Fruit fly (Drosophila melanogaster): ENCODE measurements around the gene Coq3.

Gene Coq3

dm6 chr2L:21163311-21163842 is 5.0 kb upstream of the Coq3 start, which contains the start of gene Noc2 (continued):
- peak; percentile 41; the same call in 1 of the 2 replicates for TF ChIP-seq E2f2 (GFP tag; IDR thresholded peaks at IDR 0.05)
- TF ChIP-seq CG32767 (GFP tag; IDR thresholded peaks at IDR 0.05) = peak; percentile 9; the same call in 1 of the 2 replicates
- no peak for TF ChIP-seq NK7.1 (GFP tag; optimal IDR thresholded peaks at IDR 0.05)
- peak; percentile 54 for TF ChIP-seq CG14710 (tag; optimal IDR thresholded peaks at IDR 0.05)
- TF ChIP-seq mirr (GFP tag; optimal IDR thresholded peaks at IDR 0.05) = no peak
- TF ChIP-seq org-1 (GFP tag; optimal IDR thresholded peaks at IDR 0.05) = no peak
- TF ChIP-seq CG15696 (tag; optimal IDR thresholded peaks at IDR 0.05) = peak; percentile 27
- no peak for TF ChIP-seq CG3838 (GFP tag; optimal IDR thresholded peaks at IDR 0.05)
- peak; percentile 63 for TF ChIP-seq lmd (GFP tag; IDR thresholded peaks at IDR 0.05)
- no peak for TF ChIP-seq Scr (GFP tag; IDR thresholded peaks at IDR 0.05; ENCODE audit: partially characterized antibody)
- peak; percentile 36 for TF ChIP-seq chn (GFP tag; optimal IDR thresholded peaks at IDR 0.05)
- no peak for TF ChIP-seq sima (GFP tag; optimal IDR thresholded peaks at IDR 0.05)
- no peak for TF ChIP-seq CG10321 (GFP tag; IDR thresholded peaks at IDR 0.05)
- no peak for TF ChIP-seq CG13287 (GFP tag; IDR thresholded peaks at IDR 0.05; ENCODE audit: partially characterized antibody)
- TF ChIP-seq Oaz (GFP tag; IDR thresholded peaks at IDR 0.05) = no peak
- TF ChIP-seq ham (GFP tag; IDR thresholded peaks at IDR 0.05) = no peak
- TF ChIP-seq PHDP (tag; optimal IDR thresholded peaks at IDR 0.05) = no peak
- TF ChIP-seq Meics (GFP tag; optimal IDR thresholded peaks at IDR 0.05) = peak; percentile 64
- no peak for TF ChIP-seq mld (GFP tag; IDR thresholded peaks at IDR 0.05; ENCODE audit: partially characterized antibody)
- TF ChIP-seq CG12391 (tag; optimal IDR thresholded peaks at IDR 0.05) = peak; percentile 60
- no peak for TF ChIP-seq pan (optimal IDR thresholded peaks at IDR 0.05)
- TF ChIP-seq pan (GFP tag; optimal IDR thresholded peaks at IDR 0.05 in 1 of 2, IDR thresholded peaks at IDR 0.05 in 1 of 2) = peak in 1 of 2 experiments; percentile 53
- no peak for TF ChIP-seq ATbp (GFP tag; optimal IDR thresholded peaks at IDR 0.05)
- 0 out of 2 replicates have a peak, but pooled peaks have one; percentile 24 for TF ChIP-seq CG17328 (GFP tag; IDR thresholded peaks at IDR 0.05)
- peak; percentile 56 for TF ChIP-seq grau (tag; optimal IDR thresholded peaks at IDR 0.05)
- TF ChIP-seq HmgZ (tag; optimal IDR thresholded peaks at IDR 0.05) = peak; percentile 46
- no peak for TF ChIP-seq CG12299 (tag; optimal IDR thresholded peaks at IDR 0.05)
- TF ChIP-seq nerfin-2 (GFP tag; IDR thresholded peaks at IDR 0.05; ENCODE audit: partially characterized antibody) = no peak
- TF ChIP-seq Lpt (GFP tag; optimal IDR thresholded peaks at IDR 0.05) = no peak
- no peak for TF ChIP-seq jing (GFP tag; optimal IDR thresholded peaks at IDR 0.05)
- peak; percentile 18 for TF ChIP-seq maf-S (GFP tag; optimal IDR thresholded peaks at IDR 0.05)
- TF ChIP-seq mam (GFP tag; optimal IDR thresholded peaks at IDR 0.05) = peak; percentile 57
- no peak for TF ChIP-seq GATAe (GFP tag; conservative IDR thresholded peaks at IDR 0.05)
- TF ChIP-seq abd-A (tag; optimal IDR thresholded peaks at IDR 0.05) = no peak
- TF ChIP-seq ab (GFP tag; optimal IDR thresholded peaks at IDR 0.05) = no peak
- TF ChIP-seq Side (GFP tag; optimal IDR thresholded peaks at IDR 0.05) = no peak
- TF ChIP-seq hth (optimal IDR thresholded peaks at IDR 0.05) = no peak
- no peak for TF ChIP-seq da (GFP tag; optimal IDR thresholded peaks at IDR 0.05)
- TF ChIP-seq slou (GFP tag; optimal IDR thresholded peaks at IDR 0.05) = peak; percentile 31
- peak; percentile 64 for TF ChIP-seq CG31441 (GFP tag; IDR thresholded peaks at IDR 0.05)
- TF ChIP-seq Ada2b (GFP tag; IDR thresholded peaks at IDR 0.05) = peak; percentile 51; the same call in 1 of the 2 replicates
- TF ChIP-seq knrl (GFP tag; IDR thresholded peaks at IDR 0.05; ENCODE audit: partially characterized antibody) = no peak
- TF ChIP-seq Ravus (GFP tag; IDR thresholded peaks at IDR 0.05) = no peak
- TF ChIP-seq Doc2 (GFP tag; IDR thresholded peaks at IDR 0.05) = no peak
- TF ChIP-seq CG2116 (GFP tag; optimal IDR thresholded peaks at IDR 0.05) = peak; percentile 41
- no peak for TF ChIP-seq CG11560 (tag; IDR thresholded peaks at IDR 0.05)
- no peak for TF ChIP-seq insv (GFP tag; optimal IDR thresholded peaks at IDR 0.05)
- peak; percentile 50 for TF ChIP-seq Aef1 (GFP tag; IDR thresholded peaks at IDR 0.05)
- TF ChIP-seq CG10274 (GFP tag; optimal IDR thresholded peaks at IDR 0.05) = no peak
- TF ChIP-seq Nf-YC (tag; optimal IDR thresholded peaks at IDR 0.05) = peak; percentile 55
- TF ChIP-seq pb (GFP tag; optimal IDR thresholded peaks at IDR 0.05) = no peak
- no peak for TF ChIP-seq CG33557 (GFP tag; optimal IDR thresholded peaks at IDR 0.05)

Measured in whole organism, embryonic.